Worm (Caenorhabditis elegans) whole organism, early embryonic: ENCODE data around the gene F09C6.15.
"Not testable (repeated sequence)": the region's sequence is repeated elsewhere in the genome, so short reads cannot be mapped to it uniquely, and the experiment has no call there.

Experiments used
- B0310.2 ChIP-seq: sonication (generic microtip); optimal IDR thresholded peaks from 2 replicates; lab custom pipeline; 2016; ENCODE audit warnings: mild to moderate bottlenecking, missing genetic modification characterization, missing compliant biosample characterization
- F13C5.2 ChIP-seq: sonication (generic microtip); optimal IDR thresholded peaks from 2 replicates; lab custom pipeline; 2017; ENCODE audit warnings: mild to moderate bottlenecking, missing genetic modification characterization, inconsistent platforms, missing compliant biosample characterization
- aly-1 ChIP-seq: sonication (generic microtip); optimal IDR thresholded peaks from 2 replicates; lab custom pipeline; 2016; ENCODE audit warnings: missing genetic modification characterization, missing compliant biosample characterization
- ama-1 ChIP-seq: fragments of 150-350 bp; optimal IDR thresholded peaks from 2 replicates; lab custom pipeline; 2014
- ceh-13 ChIP-seq: fragments of 200-800 bp; sonication (Bioruptor generic); optimal IDR thresholded peaks from 2 replicates; lab custom pipeline; 2018; ENCODE audit warnings: mild to moderate bottlenecking, missing genetic modification characterization, missing compliant biosample characterization
- ceh-36 ChIP-seq: sonication (generic microtip); optimal IDR thresholded peaks from 2 replicates; lab custom pipeline; 2016; ENCODE audit warnings: missing genetic modification characterization, inconsistent platforms, missing compliant biosample characterization
- ets-7 ChIP-seq: sonication (generic microtip); optimal IDR thresholded peaks from 2 replicates; lab custom pipeline; 2016; ENCODE audit warnings: missing genotype, missing genetic modification characterization, missing compliant biosample characterization
- flt-1 ChIP-seq: fragments of 200-800 bp; sonication (Bioruptor generic); IDR thresholded peaks from 2 replicates; pipeline ENCODE4 v1.3.6; 2022; ENCODE audit warnings: missing genetic modification characterization, missing compliant biosample characterization
- hmbx-1 ChIP-seq: sonication (generic microtip); optimal IDR thresholded peaks from 2 replicates; lab custom pipeline; 2016; ENCODE audit warnings: mild to moderate bottlenecking, missing genetic modification characterization, missing compliant biosample characterization
- hmg-4 ChIP-seq: fragments of 200-800 bp; sonication (Bioruptor generic); optimal IDR thresholded peaks from 2 replicates; lab custom pipeline; 2018; ENCODE audit warnings: mild to moderate bottlenecking, missing genetic modification characterization, missing compliant biosample characterization
- hnd-1 ChIP-seq: sonication (generic microtip); optimal IDR thresholded peaks from 2 replicates; lab custom pipeline; 2016; ENCODE audit warnings: missing genetic modification characterization, missing compliant biosample characterization
- pes-1 ChIP-seq: fragments of 200-800 bp; sonication (Bioruptor generic); IDR thresholded peaks from 2 replicates; pipeline ENCODE4 v1.3.6; 2022; ENCODE audit warnings: missing genetic modification reagents, missing genetic modification characterization, missing compliant biosample characterization
- scrt-1 ChIP-seq: fragments of 200-800 bp; sonication (Bioruptor generic); IDR thresholded peaks from 2 replicates; pipeline ENCODE4 v1.3.6; 2022; ENCODE audit warnings: missing genetic modification characterization, missing compliant biosample characterization
- sea-1 ChIP-seq: fragments of 200-800 bp; sonication (Bioruptor generic); conservative IDR thresholded peaks from 2 replicates; pipeline ENCODE4 v1.3.6; 2022; ENCODE audit warnings: missing genetic modification characterization, missing compliant biosample characterization
- tbx-11 ChIP-seq: fragments of 200-800 bp; sonication (Bioruptor generic); IDR thresholded peaks from 2 replicates; pipeline ENCODE4 v1.3.6; 2022; ENCODE audit warnings: missing genetic modification characterization, missing compliant biosample characterization
- tbx-37 ChIP-seq: fragments of 200-800 bp; sonication (Bioruptor generic); conservative IDR thresholded peaks from 2 replicates; pipeline ENCODE4 v1.3.6; 2022; ENCODE audit warnings: missing genetic modification reagents, missing genetic modification characterization, missing compliant biosample characterization
- tra-4 ChIP-seq: sonication (generic microtip); optimal IDR thresholded peaks from 2 replicates; lab custom pipeline; 2017; ENCODE audit warnings: missing genetic modification characterization, missing compliant biosample characterization

F09C6.15 gene

DNA sequence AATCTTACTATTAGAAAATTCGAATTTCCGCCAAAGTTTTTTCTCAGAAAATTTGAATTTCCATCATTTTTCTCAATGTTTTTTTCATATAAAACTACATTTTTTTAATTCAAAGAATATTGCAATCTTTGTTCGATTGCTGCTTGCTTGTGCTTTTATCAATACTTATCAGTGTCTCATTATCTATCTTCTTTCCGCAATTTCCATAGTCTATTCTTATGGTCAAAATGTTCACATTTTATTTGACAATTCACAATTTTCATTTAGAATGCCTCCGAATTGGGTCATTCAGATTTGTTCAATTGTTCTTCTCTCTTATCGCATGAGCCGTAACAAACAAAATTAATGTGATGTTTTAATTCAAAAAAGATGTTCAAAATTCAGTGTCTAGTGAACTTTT lies 17.8 kb downstream of the F09C6.15 start:
- TF ChIP-seq sea-1 (GFP tag; lab: Robert Waterston, UW) (no peak), hmg-4 (GFP tag; lab: Kevin White, UChicago) (no peak)

DNA sequence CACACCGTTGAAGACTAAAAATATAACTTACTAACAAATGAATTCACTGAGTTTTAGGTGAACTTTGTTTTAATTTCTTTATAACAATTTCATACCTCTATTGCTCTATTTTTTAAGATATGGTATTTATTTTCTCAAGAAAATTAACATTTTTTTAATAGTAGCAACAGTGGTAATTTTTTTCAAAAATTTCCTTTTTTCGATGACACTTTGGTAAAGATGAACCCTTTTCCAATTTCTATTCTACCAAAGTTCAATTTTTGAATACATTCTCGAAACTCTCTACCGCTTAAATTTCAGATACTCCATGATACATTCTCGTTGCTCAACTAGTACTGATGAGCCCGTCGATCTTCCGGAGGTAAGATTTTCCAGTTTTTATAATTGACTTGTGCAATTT lies 18.4 kb downstream of the F09C6.15 start, which contains the start of gene nhr-116:
TSS of gene nhr-116 (plus strand) at position 301 of the 400 bp plus-strand sequence.
- TF ChIP-seq ceh-36 (tag; lab: Kevin White, UChicago) (no peak), scrt-1 (GFP tag; lab: Robert Waterston, UW) (no peak), hmbx-1 (tag; lab: Kevin White, UChicago) (no peak), B0310.2 (tag; lab: Kevin White, UChicago) (no peak), sea-1 (GFP tag; lab: Robert Waterston, UW) (no peak), tra-4 (tag; lab: Kevin White, UChicago) (no peak)

DNA sequence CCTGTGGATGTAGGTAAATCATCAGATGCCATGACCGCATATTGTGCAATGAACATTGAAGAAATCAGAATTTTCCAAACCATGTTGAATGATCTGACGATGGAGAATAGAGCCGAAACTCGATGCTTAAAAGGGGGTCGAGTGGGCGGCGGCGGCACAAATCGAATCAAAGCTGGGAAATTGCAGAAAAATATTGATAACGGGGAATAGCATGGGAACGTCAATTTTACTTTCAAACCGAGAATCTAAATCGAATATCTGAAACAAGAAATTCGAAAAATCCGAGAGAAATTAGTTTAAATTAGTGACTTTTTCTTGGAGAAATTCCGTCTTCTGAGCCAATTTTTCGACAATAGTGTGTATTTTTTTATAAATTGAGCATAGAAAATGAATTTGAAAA lies 22.5 kb downstream of the F09C6.15 start, which contains the start of gene F09C6.10:
TSS of gene F09C6.10 (minus strand) at position 101 of the 400 bp plus-strand sequence.
- TF ChIP-seq B0310.2 (tag; lab: Kevin White, UChicago) (no peak), tra-4 (tag; lab: Kevin White, UChicago) (no peak), hmg-4 (GFP tag; lab: Kevin White, UChicago) (no peak), ets-7 (tag; lab: Kevin White, UChicago) (no peak), ama-1 (no peak)

DNA sequence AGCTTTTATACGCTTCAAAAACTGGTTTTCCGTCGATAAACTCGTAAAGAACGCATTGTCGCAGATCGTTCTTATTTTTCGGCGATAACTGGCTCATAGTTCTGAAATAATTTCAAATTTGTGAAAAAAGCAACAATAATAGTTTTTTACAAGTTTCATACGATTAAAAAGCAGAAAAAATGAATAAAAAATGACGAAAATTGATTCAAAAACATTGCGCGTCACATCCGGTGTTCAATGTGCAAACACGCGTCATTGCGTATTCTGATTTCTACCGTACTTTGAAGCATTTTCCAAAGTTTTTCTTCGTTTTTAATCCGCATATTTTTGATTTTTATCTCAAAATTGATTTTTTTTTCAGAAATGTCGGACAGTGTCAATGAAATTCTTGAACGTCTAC lies 24.8 kb downstream of the F09C6.15 start, which contains the start of the genes fbxa-206 and Y102A5C.2:
TSS of gene fbxa-206 (minus strand) at position 101 of the 400 bp plus-strand sequence.
TSS of gene Y102A5C.2 (plus strand) at position 354 of the 400 bp plus-strand sequence.
- TF ChIP-seq B0310.2 (tag; lab: Kevin White, UChicago) (no peak), ceh-13 (no peak), hmg-4 (GFP tag; lab: Kevin White, UChicago) (no peak), F13C5.2 (no peak), tra-4 (tag; lab: Kevin White, UChicago) (no peak)

DNA sequence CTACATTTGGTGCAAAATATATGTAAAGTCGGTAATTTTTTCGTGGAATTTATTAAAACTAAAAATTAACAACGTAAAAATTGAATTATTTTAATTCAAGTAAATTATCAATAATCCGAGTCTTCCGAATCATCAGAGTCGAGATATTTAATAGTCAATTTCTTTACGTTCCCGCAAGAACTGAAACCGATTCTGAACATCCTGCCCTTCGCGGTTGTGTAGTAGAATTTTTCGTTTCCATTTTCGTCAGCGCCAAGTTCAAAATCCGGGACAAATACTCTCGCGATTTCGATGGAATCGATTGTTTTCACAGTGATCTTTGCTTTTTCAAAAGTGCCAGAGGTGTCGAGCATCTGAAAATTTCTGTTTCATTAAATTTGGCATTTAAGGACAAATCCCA lies 26.1 kb downstream of the F09C6.15 start:
- TF ChIP-seq ceh-13 (no peak), hmg-4 (GFP tag; lab: Kevin White, UChicago) (no peak), tbx-37 (GFP tag; lab: Robert Waterston, UW) (no peak), B0310.2 (tag; lab: Kevin White, UChicago) (no peak), ceh-36 (tag; lab: Kevin White, UChicago) (no peak), scrt-1 (GFP tag; lab: Robert Waterston, UW) (no peak), pes-1 (no peak), tbx-11 (GFP tag; lab: Robert Waterston, UW) (no peak), ama-1 (no peak), tra-4 (tag; lab: Kevin White, UChicago) (no peak), ets-7 (tag; lab: Kevin White, UChicago) (no peak), flt-1 (GFP tag; lab: Robert Waterston, UW) (no peak), sea-1 (GFP tag; lab: Robert Waterston, UW) (no peak), aly-1 (tag; lab: Kevin White, UChicago) (no peak)

DNA sequence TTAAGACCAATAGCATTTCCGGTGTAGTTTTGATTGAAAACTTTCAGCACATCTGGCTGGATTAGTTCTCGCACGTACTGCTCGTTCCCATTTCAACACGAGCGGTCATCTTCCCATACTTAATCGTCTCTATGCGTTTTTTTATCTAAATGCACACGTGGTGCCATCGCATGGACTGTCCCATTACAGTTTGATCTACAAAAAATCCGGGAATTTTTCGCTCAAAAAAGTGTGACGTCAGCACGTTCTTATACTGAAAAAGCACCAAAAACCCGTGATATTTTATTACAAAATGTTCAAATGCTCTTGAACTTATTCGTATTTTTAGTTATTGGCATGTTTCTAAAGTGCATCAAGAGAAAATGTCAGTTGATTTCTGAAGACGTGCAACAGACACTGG lies 28.4 kb downstream of the F09C6.15 start, which contains the start of gene Y102A5C.4:
TSS of gene Y102A5C.4 (plus strand) at position 301 of the 400 bp plus-strand sequence.
- TF ChIP-seq ets-7 (tag; lab: Kevin White, UChicago) (no peak), sea-1 (GFP tag; lab: Robert Waterston, UW) (no peak), hmg-4 (GFP tag; lab: Kevin White, UChicago) (no peak), pes-1 (no peak), hmbx-1 (tag; lab: Kevin White, UChicago) (no peak), tra-4 (tag; lab: Kevin White, UChicago) (no peak), ama-1 (no peak), F13C5.2 (no peak), scrt-1 (GFP tag; lab: Robert Waterston, UW) (no peak), B0310.2 (tag; lab: Kevin White, UChicago) (no peak), ceh-36 (tag; lab: Kevin White, UChicago) (no peak), hnd-1 (tag; lab: Kevin White, UChicago) (no peak), tbx-11 (GFP tag; lab: Robert Waterston, UW) (no peak), ceh-13 (no peak), flt-1 (GFP tag; lab: Robert Waterston, UW) (no peak), aly-1 (tag; lab: Kevin White, UChicago) (no peak), tbx-37 (GFP tag; lab: Robert Waterston, UW) (no peak)

DNA sequence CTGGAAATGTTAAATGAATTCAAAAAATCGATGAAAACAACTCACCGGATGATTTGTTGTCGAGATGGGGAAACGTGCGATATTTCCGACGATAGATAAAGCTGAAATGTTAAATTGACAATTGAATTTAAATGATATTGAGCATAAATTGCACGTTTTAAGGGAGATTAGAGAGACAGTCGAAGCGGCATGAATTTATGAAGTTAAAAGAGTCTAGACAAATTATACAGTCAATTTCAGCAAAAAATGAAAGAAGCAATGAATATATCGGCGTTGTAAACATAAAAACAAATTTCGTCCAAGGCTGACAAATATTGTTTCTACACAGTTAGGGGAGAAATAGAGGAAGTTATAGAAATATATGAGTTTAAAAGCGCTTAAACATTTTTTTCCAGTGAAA lies 33.8 kb downstream of the F09C6.15 start, which contains the start of gene Y102A5C.36:
TSS of gene Y102A5C.36 (minus strand) at position 101 of the 400 bp plus-strand sequence.
- TF ChIP-seq ceh-36 (tag; lab: Kevin White, UChicago) (no peak), flt-1 (GFP tag; lab: Robert Waterston, UW) (no peak), F13C5.2 (no peak), pes-1 (no peak), hmbx-1 (tag; lab: Kevin White, UChicago) (no peak), hnd-1 (tag; lab: Kevin White, UChicago) (no peak), tbx-37 (GFP tag; lab: Robert Waterston, UW) (no peak), ets-7 (tag; lab: Kevin White, UChicago) (no peak), ceh-13 (no peak), aly-1 (tag; lab: Kevin White, UChicago) (no peak), tra-4 (tag; lab: Kevin White, UChicago) (no peak), tbx-11 (GFP tag; lab: Robert Waterston, UW) (no peak), B0310.2 (tag; lab: Kevin White, UChicago) (no peak), scrt-1 (GFP tag; lab: Robert Waterston, UW) (no peak)

DNA sequence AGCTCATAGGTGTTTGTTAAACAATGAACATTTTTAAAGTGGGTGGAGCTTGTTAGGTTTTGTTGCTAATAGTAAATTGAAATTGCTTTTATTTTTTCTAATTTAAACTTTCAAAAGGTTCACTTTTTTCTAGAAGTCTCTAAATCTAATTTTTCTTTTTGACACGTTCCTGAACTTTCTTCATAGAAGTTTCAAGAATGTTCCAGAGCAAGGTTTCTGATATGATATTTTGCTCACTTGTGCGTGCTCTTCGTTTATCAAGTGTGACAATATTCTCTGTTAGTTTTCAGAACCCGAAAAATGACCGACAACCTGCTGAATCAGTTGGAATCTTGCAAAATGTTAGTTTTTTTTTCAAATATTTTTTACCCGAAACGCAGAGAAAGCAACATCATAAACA lies 45.2 kb downstream of the F09C6.15 start, which contains the start of gene fbxa-148:
TSS of gene fbxa-148 (plus strand) at position 301 of the 400 bp plus-strand sequence.
- not testable (repeated sequence) for TF ChIP-seq tbx-37 (GFP tag; lab: Robert Waterston, UW); scrt-1 (GFP tag; lab: Robert Waterston, UW); ets-7 (tag; lab: Kevin White, UChicago)
